Fruit fly (Drosophila melanogaster) ovary, adult (tissue): Measurements from ENCODE around the gene eIF3g2.

Experiments used
- CG17801 ChIP-seq: fragments of 200-800 bp; optimal IDR thresholded peaks from 2 replicates; lab custom pipeline; 2019; ENCODE audit warnings: missing biosample characterization, mild to moderate bottlenecking, missing genetic modification characterization, moderate library complexity; ENCODE audit not compliant: partially characterized antibody

eIF3g2 gene

DNA sequence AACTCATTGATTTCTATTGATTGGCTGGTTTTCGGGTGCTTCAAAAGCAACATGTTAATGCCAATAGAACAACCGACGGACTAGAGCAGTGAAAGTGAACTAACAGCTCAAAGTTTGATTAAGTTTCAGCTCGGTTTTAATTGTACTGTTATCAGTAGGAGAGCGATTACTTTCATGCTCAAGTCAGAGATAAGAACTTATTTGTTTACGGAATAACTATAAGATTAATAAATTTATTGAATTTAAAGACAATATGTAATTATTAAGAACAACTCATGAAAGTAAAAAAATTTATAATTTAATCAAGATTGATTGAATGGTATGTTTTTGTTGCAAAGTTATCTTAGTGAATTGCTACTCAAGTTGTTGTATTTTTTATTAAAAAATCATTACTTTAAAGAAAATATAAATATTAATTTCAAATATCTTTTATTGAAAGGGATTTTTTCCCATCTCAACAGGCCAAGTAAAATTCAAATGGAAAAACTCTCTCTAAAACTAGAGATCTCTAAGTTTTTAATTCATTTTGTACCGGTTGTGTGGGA, at the start of gene eIF3g2, which contains the start of gene Tmlh:
Gene eIF3g2, plus strand, starts transcription at position 495 of the 545 bp plus-strand sequence.
Gene Tmlh, minus strand, starts transcription at position 101 of the 545 bp plus-strand sequence.
- TF ChIP-seq CG17801 (GFP tag; lab: Kevin White, UChicago) = no peak

DNA sequence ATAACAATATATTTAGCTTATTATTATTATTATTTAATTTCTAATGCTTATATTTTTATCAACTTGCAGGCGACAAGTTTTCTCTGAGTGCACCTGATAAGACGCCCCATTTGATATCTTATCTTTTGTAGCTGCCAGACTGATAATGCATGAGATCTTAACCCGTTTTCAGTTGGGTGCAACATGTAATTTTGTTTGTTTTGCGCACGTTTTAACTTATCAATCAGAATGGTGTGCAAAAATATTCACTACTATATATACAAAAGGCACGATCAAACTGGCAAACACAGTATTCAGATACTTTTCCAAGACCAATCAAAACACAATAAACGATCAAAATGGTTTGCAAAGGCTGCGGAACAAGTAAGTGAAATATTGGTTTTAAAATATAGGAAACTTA, 48.1 kb upstream of the eIF3g2 start, which contains the start of gene MtnC:
Gene MtnC, plus strand, starts transcription at position 301 of the 400 bp plus-strand sequence.
- TF ChIP-seq CG17801 (GFP tag; lab: Kevin White, UChicago) = no peak

- TF ChIP-seq CG17801 (GFP tag; lab: Kevin White, UChicago) = no peak
These were observed 820 bp upstream of the eIF3g2 start for dm6 chr3R:20407245-20407644.

DNA sequence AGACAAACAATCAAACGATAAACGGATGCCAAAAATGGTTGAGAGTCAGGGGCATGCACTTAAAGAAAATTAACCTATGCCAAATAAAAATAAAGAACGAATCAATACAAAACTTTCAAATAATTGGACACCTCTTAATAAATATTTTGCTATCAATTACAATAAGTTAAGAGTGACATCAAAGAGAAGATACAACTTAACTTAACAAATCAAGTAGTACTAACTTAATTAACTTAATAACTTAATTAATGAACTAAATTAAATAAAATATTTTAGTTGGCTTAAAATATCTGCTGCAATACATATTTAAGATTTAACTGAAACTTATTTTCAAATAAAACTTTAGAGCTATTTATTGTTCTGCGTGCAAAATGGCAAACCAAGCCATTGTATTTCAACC, 14.0 kb downstream of the eIF3g2 start:
- no peak for TF ChIP-seq CG17801 (GFP tag; lab: Kevin White, UChicago)

DNA sequence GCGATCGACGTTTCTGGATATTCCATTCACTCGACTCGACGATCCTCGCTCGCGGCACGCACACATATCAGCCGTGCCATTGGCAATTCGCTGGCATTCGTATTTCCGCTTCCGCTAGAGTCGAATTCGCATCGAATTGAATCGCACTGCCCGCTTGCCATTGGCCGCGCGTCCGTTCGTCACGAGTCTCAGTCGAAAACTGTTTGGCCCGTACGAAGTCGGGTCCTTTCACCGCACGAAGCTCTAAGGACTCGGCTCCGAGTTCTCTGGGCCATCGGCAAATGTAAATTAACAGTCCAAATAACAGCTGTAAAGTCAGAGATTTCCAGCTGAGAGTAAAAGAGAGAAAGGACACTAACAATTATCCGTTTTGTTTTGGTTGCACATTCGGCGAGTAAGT, 41.4 kb downstream of the eIF3g2 start:
- no peak for TF ChIP-seq CG17801 (GFP tag; lab: Kevin White, UChicago)
